ENCODE assay signal across 3 fruit fly cellular contexts in the genomic region with DNA sequence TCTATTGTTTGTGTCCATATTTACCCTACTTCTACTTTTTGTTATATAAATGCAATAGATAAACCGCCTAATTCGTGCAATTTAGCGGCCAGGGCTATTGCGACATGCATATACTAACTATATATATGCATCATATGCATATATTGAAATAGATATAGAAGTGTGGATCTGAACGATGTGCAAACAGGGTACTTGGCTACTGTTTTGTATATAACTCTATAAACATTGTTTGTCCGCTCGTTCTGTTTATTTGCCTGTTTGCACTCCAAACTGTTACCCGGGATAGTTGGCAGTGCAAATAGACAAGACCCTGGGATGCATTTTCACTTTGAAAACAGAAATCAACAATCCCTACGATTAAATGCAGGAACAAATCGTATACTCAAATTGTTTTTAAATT.
A peak's percentile ranks its signal among the peaks of the same experiment; 100 is the strongest.
TF ChIP-seq lines count a peak whose summit lies in the region.

No protein-coding gene starts in this region.

- no peak for TF ChIP-seq CTCF in whole organism, embryonic (GFP tag; optimal IDR thresholded peaks at IDR 0.05; lab: Kevin White, UChicago)

TF ChIP-seq in whole organism, adult, 20 proteins besides CTCF, POLR2A, EP300 and RAD21:
- no peak for TF ChIP-seq CG5204 (GFP tag; optimal IDR thresholded peaks at IDR 0.05; lab: Kevin White, UChicago)
- TF ChIP-seq CG1620 (GFP tag; optimal IDR thresholded peaks at IDR 0.05; lab: Kevin White, UChicago), result peak; percentile 36
- TF ChIP-seq pad (GFP tag; optimal IDR thresholded peaks at IDR 0.05; lab: Kevin White, UChicago), result peak; percentile 49
- no peak for TF ChIP-seq tj (GFP tag; optimal IDR thresholded peaks at IDR 0.05; lab: Kevin White, UChicago)
- TF ChIP-seq Crg-1 (GFP tag; optimal IDR thresholded peaks at IDR 0.05; lab: Kevin White, UChicago), result peak; percentile 32
- TF ChIP-seq Mnt (GFP tag; optimal IDR thresholded peaks at IDR 0.05; lab: Kevin White, UChicago), result peak; percentile 38
- TF ChIP-seq kay (GFP tag; lab: Kevin White, UChicago; ENCODE audit: borderline replicate concordance), result peak; percentile 39
- peak; percentile 32 for TF ChIP-seq CG12768 (GFP tag; optimal IDR thresholded peaks at IDR 0.05; lab: Kevin White, UChicago)
- peak; percentile 0 for TF ChIP-seq CG33017 (tag; optimal IDR thresholded peaks at IDR 0.05; lab: Kevin White, UChicago)
- peak; percentile 39 for TF ChIP-seq CG11617 (GFP tag; optimal IDR thresholded peaks at IDR 0.05; lab: Kevin White, UChicago)
- TF ChIP-seq cic (GFP tag; optimal IDR thresholded peaks at IDR 0.05; lab: Kevin White, UChicago), result peak; percentile 64
- TF ChIP-seq CG7101 (tag; optimal IDR thresholded peaks at IDR 0.05; lab: Kevin White, UChicago), result peak; percentile 51
- TF ChIP-seq toe (GFP tag; optimal IDR thresholded peaks at IDR 0.05; lab: Kevin White, UChicago), result no peak
- no peak for TF ChIP-seq cnc (optimal IDR thresholded peaks at IDR 0.05; lab: Kevin White, UChicago)
- TF ChIP-seq Clk (GFP tag; optimal IDR thresholded peaks at IDR 0.05; lab: Kevin White, UChicago), result no peak
- no peak for TF ChIP-seq bab1 (GFP tag; optimal IDR thresholded peaks at IDR 0.05; lab: Kevin White, UChicago)
- peak; percentile 23 for TF ChIP-seq CG14711 (tag; optimal IDR thresholded peaks at IDR 0.05; lab: Kevin White, UChicago)
- TF ChIP-seq ovo (GFP tag; optimal IDR thresholded peaks at IDR 0.05; lab: Kevin White, UChicago), result peak; percentile 68
- peak; percentile 30 for TF ChIP-seq Hr96 (GFP tag; optimal IDR thresholded peaks at IDR 0.05; lab: Kevin White, UChicago)
- TF ChIP-seq CG7045 (GFP tag; optimal IDR thresholded peaks at IDR 0.05; lab: Kevin White, UChicago), result peak; percentile 6
TF ChIP-seq in whole organism, adult: peak in this region for 14.

TF ChIP-seq in whole organism, embryonic, 481 proteins besides CTCF, POLR2A, EP300 and RAD21:
- TF ChIP-seq Med (GFP tag; lab: Kevin White, UChicago), result peak; percentile 28
- TF ChIP-seq CG9932 (GFP tag; IDR thresholded peaks at IDR 0.05; lab: Robert Waterston, UW), result no peak

TF ChIP-seq in whole organism, prepupa, 60 proteins besides CTCF, POLR2A, EP300 and RAD21:
- no peak for TF ChIP-seq CG4318 (GFP tag; optimal IDR thresholded peaks at IDR 0.05; lab: Kevin White, UChicago)
- peak; percentile 1 for TF ChIP-seq Eip78C (GFP tag; lab: Kevin White, UChicago)
TF ChIP-seq in whole organism, prepupa: peak in this region for 1.
